Worm (Caenorhabditis elegans) whole organism, L3 larva: Measurements from ENCODE around the gene W05E10.2.

ENCODE experiments used
- lin-39 ChIP-seq: fragments of 150-350 bp; optimal IDR thresholded peaks from 2 replicates; lab custom pipeline; 2018; ENCODE audit warnings: missing biosample characterization, missing genetic modification reagents, missing genetic modification characterization
- nhr-11 ChIP-seq: fragments of 150-350 bp; optimal IDR thresholded peaks from 2 replicates; lab custom pipeline; 2014; ENCODE audit warnings: missing biosample characterization, missing genetic modification characterization
- tbx-2 ChIP-seq: sonication (generic microtip); optimal IDR thresholded peaks from 2 replicates; lab custom pipeline; 2016; ENCODE audit warnings: mild to moderate bottlenecking, missing genetic modification characterization, missing compliant biosample characterization
- ztf-11 ChIP-seq: fragments of 150-350 bp; optimal IDR thresholded peaks from 2 replicates; lab custom pipeline; 2014; ENCODE audit warnings: missing biosample characterization, missing genetic modification characterization

DNA sequence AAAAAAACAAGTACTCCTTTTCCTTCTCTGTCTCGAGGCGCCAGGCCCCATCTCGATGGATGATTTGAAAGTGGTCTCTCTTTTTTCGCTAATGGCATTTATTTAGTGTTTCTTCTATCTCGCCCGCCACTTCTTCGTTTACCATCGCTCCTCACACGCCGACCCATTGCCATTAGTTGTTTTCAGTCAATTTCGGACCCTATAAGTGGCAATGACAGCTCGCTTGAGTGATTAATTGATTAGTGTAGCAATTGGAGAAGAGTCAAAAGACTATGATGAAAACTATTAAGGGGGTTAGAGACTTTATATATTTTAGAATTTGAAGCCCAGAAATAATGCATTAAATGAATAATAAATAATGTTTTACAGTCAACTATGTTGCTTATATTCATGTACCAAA lies 19.4 kb downstream of the W05E10.2 start:
- no peak for TF ChIP-seq nhr-11
- no peak for TF ChIP-seq tbx-2 (tag; lab: Kevin White, UChicago)
- TF ChIP-seq ztf-11 (tag; lab: Kevin White, UChicago): no peak
- TF ChIP-seq lin-39 (tag; lab: Kevin White, UChicago): no peak
